Fruit fly (Drosophila melanogaster) whole organism, wandering third instar larva: ENCODE data around the gene CG8292.
A peak's percentile ranks its signal among the peaks of the same experiment; 100 is the strongest.

Source experiments
- Abd-B ChIP-seq: fragments of >200 bp; optimal IDR thresholded peaks from 2 replicates; lab custom pipeline; 2017; ENCODE audit warnings: missing biosample characterization, missing genetic modification characterization
- CG32264 ChIP-seq: fragments of 200-800 bp; sonication (Bioruptor generic); optimal IDR thresholded peaks from 2 replicates; lab custom pipeline; 2016; ENCODE audit warnings: missing biosample characterization, missing genetic modification characterization
- CG9705 ChIP-seq: fragments of 200-800 bp; sonication (Bioruptor generic); optimal IDR thresholded peaks from 2 replicates; lab custom pipeline; 2018; ENCODE audit warnings: missing biosample characterization, mild to moderate bottlenecking, missing genetic modification characterization
- CrebA ChIP-seq: fragments of 200-800 bp; sonication (Bioruptor generic); optimal IDR thresholded peaks from 2 replicates; lab custom pipeline; 2016; ENCODE audit warnings: missing biosample characterization, mild to moderate bottlenecking, missing genetic modification characterization, borderline replicate concordance
- Dfd ChIP-seq: fragments of >200 bp; optimal IDR thresholded peaks from 2 replicates; lab custom pipeline; 2017; ENCODE audit warnings: missing biosample characterization, missing genetic modification characterization
- Dif ChIP-seq: fragments of 200-275, 200-300 bp; sonication (Bioruptor generic); optimal IDR thresholded peaks from 2 replicates; lab custom pipeline; 2018; ENCODE audit warnings: missing biosample characterization, missing genetic modification characterization; ENCODE audit not compliant: partially characterized antibody
- Hr78 ChIP-seq: fragments of >200 bp; optimal IDR thresholded peaks from 2 replicates; lab custom pipeline; 2017; ENCODE audit warnings: missing biosample characterization, missing genetic modification characterization
- Hr83 ChIP-seq: fragments of 200-300 bp; sonication (Bioruptor generic); optimal IDR thresholded peaks from 2 replicates; lab custom pipeline; 2016; ENCODE audit warnings: missing biosample characterization, mild to moderate bottlenecking, missing genetic modification characterization, moderate library complexity; ENCODE audit not compliant: poor library complexity, severe bottlenecking
- Jra ChIP-seq: sonication (Bioruptor generic); optimal IDR thresholded peaks from 2 replicates; lab custom pipeline; 2016; ENCODE audit warnings: missing biosample characterization, missing genetic modification characterization
- Myc ChIP-seq: fragments of >200 bp; optimal IDR thresholded peaks from 2 replicates; lab custom pipeline; 2017
- N ChIP-seq: fragments of >200 bp; optimal IDR thresholded peaks from 2 replicates; lab custom pipeline; 2018; ENCODE audit warnings: missing biosample characterization, missing external identifiers, missing genetic modification characterization
- OdsH ChIP-seq: fragments of 200-800 bp; sonication (Bioruptor generic); optimal IDR thresholded peaks from 2 replicates; lab custom pipeline; 2016; ENCODE audit warnings: missing biosample characterization, mild to moderate bottlenecking, missing genetic modification characterization
- Rel ChIP-seq, 2 experiments: fragments of 200-800 bp; sonication (Bioruptor generic) in 1 of 2; optimal IDR thresholded peaks; 2 replicates in 1 of 2; 3 replicates in 1 of 2; lab custom pipeline; 2016 to 2019; ENCODE audit warnings: mild to moderate bottlenecking in 2 of 2, missing biosample characterization in 2 of 2, missing genetic modification characterization in 2 of 2, moderate library complexity in 1 of 2
- brk ChIP-seq: fragments of 200-800 bp; sonication (Bioruptor generic); optimal IDR thresholded peaks from 2 replicates; lab custom pipeline; 2016; ENCODE audit warnings: missing biosample characterization, mild to moderate bottlenecking, missing genetic modification characterization
- dl ChIP-seq, 2 experiments: fragments of 175-275, 200-275 bp in 1 of 2; fragments of 200-275 bp in 1 of 2; sonication (Bioruptor generic); optimal IDR thresholded peaks; lab custom pipeline; 2018; ENCODE audit warnings: mild to moderate bottlenecking in 2 of 2, missing biosample characterization in 2 of 2, missing genetic modification characterization in 2 of 2, moderate library complexity in 2 of 2; ENCODE audit not compliant: partially characterized antibody in 2 of 2, insufficient read depth in 1 of 2
- dmrt93B ChIP-seq: fragments of 200-800 bp; sonication (Bioruptor generic); optimal IDR thresholded peaks from 2 replicates; lab custom pipeline; 2018; ENCODE audit warnings: missing biosample characterization, mild to moderate bottlenecking, missing genetic modification characterization
- dsf ChIP-seq: sonication (Bioruptor generic); optimal IDR thresholded peaks from 2 replicates; lab custom pipeline; 2016; ENCODE audit warnings: missing biosample characterization, missing genetic modification characterization, borderline replicate concordance
- foxo ChIP-seq, 2 experiments: fragments of 200-800 bp; sonication (Bioruptor generic); optimal IDR thresholded peaks; 2 replicates in 1 of 2; 3 replicates in 1 of 2; lab custom pipeline; 2016 to 2017; ENCODE audit warnings: missing biosample characterization in 2 of 2, missing genetic modification characterization in 2 of 2
- fru ChIP-seq: fragments of 200-800 bp; sonication (Bioruptor generic); optimal IDR thresholded peaks from 3 replicates; lab custom pipeline; 2016; ENCODE audit warnings: missing biosample characterization, mild to moderate bottlenecking, missing genetic modification characterization
- h ChIP-seq: fragments of 200-800 bp; sonication (Bioruptor generic); optimal IDR thresholded peaks from 3 replicates; lab custom pipeline; 2016; ENCODE audit warnings: missing biosample characterization, mild to moderate bottlenecking, missing genetic modification characterization
- jim ChIP-seq: fragments of 175-275, 200-325 bp; sonication (Bioruptor generic); optimal IDR thresholded peaks from 2 replicates; lab custom pipeline; 2016; ENCODE audit warnings: missing biosample characterization, mild to moderate bottlenecking, missing genetic modification characterization
- lola ChIP-seq: fragments of >200 bp; optimal IDR thresholded peaks from 2 replicates; lab custom pipeline; 2017; ENCODE audit warnings: missing biosample characterization, missing genetic modification characterization
- pan ChIP-seq: fragments of >200 bp; optimal IDR thresholded peaks from 2 replicates; lab custom pipeline; 2017
- psq ChIP-seq: fragments of 200-800 bp; sonication (Bioruptor generic); optimal IDR thresholded peaks from 3 replicates; lab custom pipeline; 2017; ENCODE audit warnings: missing biosample characterization, mild to moderate bottlenecking, missing genetic modification characterization, moderate library complexity
- rgr ChIP-seq: fragments of 200-800 bp; sonication (Bioruptor generic); optimal IDR thresholded peaks from 3 replicates; lab custom pipeline; 2016; ENCODE audit warnings: missing biosample characterization, mild to moderate bottlenecking, missing genetic modification characterization
- sage ChIP-seq: fragments of 200-800 bp; sonication (Bioruptor generic); optimal IDR thresholded peaks from 2 replicates; lab custom pipeline; 2016; ENCODE audit warnings: missing biosample characterization, mild to moderate bottlenecking, missing genetic modification characterization
- sv ChIP-seq: fragments of 200-800 bp; sonication (Bioruptor generic); optimal IDR thresholded peaks from 3 replicates; lab custom pipeline; 2016; ENCODE audit warnings: missing biosample characterization, missing genetic modification characterization
- tai ChIP-seq: sonication (Bioruptor generic); optimal IDR thresholded peaks from 2 replicates; lab custom pipeline; 2016; ENCODE audit warnings: missing biosample characterization, missing genetic modification characterization
- usp ChIP-seq: fragments of >200 bp; optimal IDR thresholded peaks from 2 replicates; lab custom pipeline; 2017; ENCODE audit warnings: missing biosample characterization, missing genetic modification characterization

CG8292 gene

DNA sequence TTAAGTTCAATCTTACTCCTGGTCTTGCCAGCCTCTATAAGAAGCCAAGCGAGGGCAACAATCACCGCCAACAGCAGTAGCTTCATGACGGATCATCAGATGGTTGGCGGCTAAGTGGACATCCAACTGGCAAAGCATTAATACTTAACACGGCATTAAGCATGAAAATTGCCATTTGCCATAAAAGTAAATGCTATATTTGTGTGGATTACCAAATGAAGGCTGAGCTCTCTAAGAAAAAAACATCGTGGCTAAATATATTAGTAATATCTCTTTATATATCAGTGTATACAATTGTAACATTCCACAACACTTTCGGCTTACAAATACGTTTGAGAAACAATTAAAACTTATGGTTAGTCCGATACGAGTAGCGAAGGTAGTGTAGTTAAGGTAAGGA, 26.1 kb upstream of the CG8292 start, which contains the start of gene CG43057:
CG43057 (minus strand) TSS at position 101 of the 400 bp plus-strand sequence.
- TF ChIP-seq N (GFP tag; lab: Kevin White, UChicago) = no peak

DNA sequence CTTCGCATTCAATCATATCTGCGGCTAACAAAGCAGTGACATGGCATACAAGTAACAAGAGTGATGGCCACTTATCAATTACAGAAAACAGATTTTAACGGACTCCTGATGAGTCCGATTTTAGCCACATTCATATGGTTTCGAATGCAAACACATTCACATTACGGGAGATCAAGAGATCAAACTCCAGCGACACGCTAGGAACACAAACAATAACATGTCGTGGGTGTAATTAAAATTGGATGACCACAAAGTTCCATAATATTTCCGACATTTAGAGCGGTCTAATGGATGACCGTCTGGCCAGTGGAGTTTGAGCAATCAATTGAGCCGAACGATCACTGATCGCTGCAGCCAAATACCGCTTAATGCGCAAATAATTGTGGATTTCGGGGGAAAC, 24.4 kb upstream of the CG8292 start, which contains the start of gene CG14277:
CG14277 (plus strand) TSS at position 301 of the 400 bp plus-strand sequence.
- TF ChIP-seq psq (GFP tag; lab: Kevin White, UChicago) = no peak
- TF ChIP-seq foxo (GFP tag; optimal IDR thresholded peaks at IDR 0.05; lab: Kevin White, UChicago) = no peak
- no peak for TF ChIP-seq pan
- no peak for TF ChIP-seq Dif (GFP tag; lab: Kevin White, UChicago)
- no peak for TF ChIP-seq N (GFP tag; lab: Kevin White, UChicago)
- no peak for TF ChIP-seq lola (GFP tag; lab: Kevin White, UChicago)
- TF ChIP-seq usp (GFP tag; lab: Kevin White, UChicago) = no peak
- no peak for TF ChIP-seq CrebA
- no peak for TF ChIP-seq sv (GFP tag; lab: Kevin White, UChicago)
- TF ChIP-seq OdsH (GFP tag; lab: Kevin White, UChicago) = no peak
- TF ChIP-seq CG9705 (GFP tag; lab: Kevin White, UChicago) = no peak
- TF ChIP-seq dsf (GFP tag; lab: Kevin White, UChicago) = no peak
- no peak for TF ChIP-seq Myc (lab: Kevin White, UChicago)
- TF ChIP-seq Dfd (GFP tag; lab: Kevin White, UChicago) = no peak
- no peak for TF ChIP-seq dmrt93B (GFP tag; lab: Kevin White, UChicago)
- no peak for TF ChIP-seq Rel (GFP tag; optimal IDR thresholded peaks at IDR 0.05; lab: Kevin White, UChicago)
- TF ChIP-seq Rel (tag; optimal IDR thresholded peaks at IDR 0.05; lab: Kevin White, UChicago) = no peak
- TF ChIP-seq CG32264 (GFP tag; lab: Kevin White, UChicago) = no peak
- no peak for TF ChIP-seq Jra (GFP tag; lab: Kevin White, UChicago)

dm6 chr2L:8241700-8242099, 23.9 kb upstream of the CG8292 start, which contains the start of gene Spn28F:
Spn28F (minus strand) TSS chr2L:8241800.
- TF ChIP-seq tai (GFP tag; lab: Kevin White, UChicago) (no peak), dl (GFP tag; optimal IDR thresholded peaks at IDR 0.05; lab: Kevin White, UChicago; ENCODE audit: insufficient read depth in 1 of 2, partially characterized antibody in 2 of 2) (no peak), CG9705 (GFP tag; lab: Kevin White, UChicago) (no peak), dmrt93B (GFP tag; lab: Kevin White, UChicago) (no peak), sv (GFP tag; lab: Kevin White, UChicago) (no peak), Hr78 (GFP tag; lab: Kevin White, UChicago) (no peak)

DNA sequence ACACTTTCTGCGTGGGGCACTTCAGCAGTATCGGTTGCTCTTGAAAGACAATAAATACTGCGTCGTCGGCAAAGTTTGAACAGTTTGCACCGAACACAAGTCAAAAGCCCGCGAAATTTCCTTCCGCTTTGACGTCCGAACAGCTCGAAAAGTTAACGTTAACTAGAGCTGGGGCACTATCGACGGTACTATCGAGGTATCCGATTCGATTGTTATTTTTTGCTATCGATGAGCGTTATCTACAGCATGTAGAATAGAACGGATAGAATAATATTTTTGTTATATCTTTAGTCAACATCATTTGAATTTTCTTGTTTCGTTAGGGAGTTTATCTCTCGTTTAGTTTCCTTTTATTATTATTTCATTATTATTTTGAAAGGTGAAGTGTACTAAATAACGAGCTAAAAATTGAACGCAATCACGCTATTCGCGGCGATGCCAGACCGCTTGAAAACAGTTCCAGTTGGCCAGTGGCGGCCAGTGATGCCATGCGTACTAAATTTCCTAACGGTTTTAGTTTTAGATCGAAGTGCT, 22.0 kb upstream of the CG8292 start, which contains the start of gene Pvr:
Pvr (minus strand) TSS at position 167 of the 534 bp plus-strand sequence.
- TF ChIP-seq Hr83 (GFP tag; lab: Kevin White, UChicago) = peak; percentile 46
- no peak for TF ChIP-seq Abd-B (GFP tag; lab: Kevin White, UChicago)
- TF ChIP-seq tai (GFP tag; lab: Kevin White, UChicago) = peak; percentile 19
- TF ChIP-seq sv (GFP tag; lab: Kevin White, UChicago) = no peak
- TF ChIP-seq rgr (GFP tag; lab: Kevin White, UChicago) = no peak
- peak; percentile 15 for TF ChIP-seq CrebA
- TF ChIP-seq jim (GFP tag; lab: Kevin White, UChicago) = peak; percentile 30
- TF ChIP-seq CG9705 (GFP tag; lab: Kevin White, UChicago) = no peak
- TF ChIP-seq Myc (lab: Kevin White, UChicago) = peak; percentile 88
- TF ChIP-seq fru (GFP tag; lab: Kevin White, UChicago) = no peak
- TF ChIP-seq h (GFP tag; lab: Kevin White, UChicago) = peak; percentile 18
- peak; percentile 68 for TF ChIP-seq brk (GFP tag; lab: Kevin White, UChicago)
- TF ChIP-seq sage (GFP tag; lab: Kevin White, UChicago) = peak; percentile 42
- TF ChIP-seq foxo (GFP tag; optimal IDR thresholded peaks at IDR 0.05; lab: Kevin White, UChicago) = no peak

DNA sequence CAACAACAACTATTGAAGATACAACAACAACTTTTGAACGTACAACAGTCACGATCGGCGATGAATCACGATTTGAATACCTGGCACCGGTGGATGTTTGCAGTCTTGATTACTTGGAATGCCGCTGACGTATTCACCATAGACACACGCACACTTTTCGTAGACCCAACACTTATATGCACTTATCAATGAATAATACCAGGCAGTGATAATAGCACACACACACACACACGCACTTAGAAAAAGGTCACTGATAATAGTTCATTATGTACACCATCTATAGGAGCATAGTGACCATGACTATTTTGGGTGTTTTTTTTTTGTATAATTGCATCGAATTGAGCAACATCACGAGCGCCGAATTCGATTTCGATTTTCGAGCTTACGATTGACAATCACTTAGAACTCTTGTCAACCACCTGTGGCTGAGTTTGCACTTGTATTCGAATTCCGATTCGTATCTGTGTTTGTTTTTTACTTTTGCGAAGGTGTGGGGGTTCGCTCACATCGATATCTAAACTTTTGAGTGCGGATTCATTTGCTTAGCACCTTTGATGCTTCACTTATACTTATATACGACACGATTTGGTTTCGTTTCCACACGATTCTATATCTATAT, 21.3 kb upstream of the CG8292 start:
- no peak for TF ChIP-seq brk (GFP tag; lab: Kevin White, UChicago)
- TF ChIP-seq dmrt93B (GFP tag; lab: Kevin White, UChicago) = no peak
- peak; percentile 24 for TF ChIP-seq h (GFP tag; lab: Kevin White, UChicago)
- TF ChIP-seq OdsH (GFP tag; lab: Kevin White, UChicago) = peak; percentile 27
- TF ChIP-seq Dif (GFP tag; lab: Kevin White, UChicago) = no peak
- no peak for TF ChIP-seq sv (GFP tag; lab: Kevin White, UChicago)
- TF ChIP-seq, all 38 proteins: peak for 2
